Worm (Caenorhabditis elegans) whole organism, midembryonic: ENCODE measurements around the gene mrp-7.

Source experiments
- med-1 ChIP-seq: sonication (generic microtip); optimal IDR thresholded peaks from 2 replicates; lab custom pipeline; 2017; ENCODE audit warnings: missing genetic modification characterization, mild to moderate bottlenecking, missing compliant biosample characterization, antibody characterized with exemption, missing genetic modification reagents; ENCODE audit not compliant: insufficient read depth
- ztf-23 ChIP-seq: fragments of 200-800 bp; sonication (Bioruptor generic); IDR thresholded peaks from 2 replicates; pipeline ENCODE4 v1.3.6; 2022; ENCODE audit warnings: missing genetic modification reagents, missing genetic modification characterization, missing compliant biosample characterization

DNA sequence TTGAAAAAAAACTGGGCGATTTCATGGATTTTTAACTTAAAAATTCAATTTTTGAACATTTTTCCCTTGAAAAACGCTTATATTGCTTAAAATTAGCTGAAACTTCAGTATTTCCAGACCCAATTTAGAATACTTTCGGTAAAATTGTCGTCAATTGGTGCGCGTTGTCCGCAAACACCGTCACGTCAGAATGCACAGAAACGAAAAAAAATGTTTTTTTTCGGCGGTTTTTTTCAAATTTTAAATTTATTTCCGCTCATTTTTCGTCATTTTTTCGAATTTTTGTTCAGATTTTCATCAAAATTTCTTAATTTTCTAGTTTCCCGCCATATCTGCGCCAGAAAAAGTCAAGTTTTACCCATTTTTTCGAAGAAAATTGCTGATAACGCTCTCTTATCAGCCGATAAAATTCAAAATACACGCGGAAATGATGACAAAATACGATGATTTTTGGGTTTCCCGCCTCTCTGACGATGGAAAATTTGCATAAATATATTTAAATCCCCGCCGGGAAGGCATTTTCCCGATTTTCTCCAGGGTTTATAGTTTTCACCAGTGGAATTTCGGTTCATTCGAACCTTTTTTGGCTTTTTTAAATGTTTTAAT is 1.2 kb upstream of the mrp-7 start:
- TF ChIP-seq med-1 (no peak), ztf-23 (GFP tag; lab: Robert Waterston, UW) (no peak)
